Worm (Caenorhabditis elegans) whole organism, L4/young adult: ENCODE data around the gene metr-1.

Experiments
- dao-5 ChIP-seq: sonication (generic microtip); optimal IDR thresholded peaks from 2 replicates; lab custom pipeline; 2016; ENCODE audit warnings: missing genotype, missing genetic modification characterization, moderate library complexity, missing compliant biosample characterization
- him-1 ChIP-seq: sonication (generic microtip); optimal IDR thresholded peaks from 2 replicates; lab custom pipeline; 2016; ENCODE audit warnings: missing genotype, missing genetic modification reagents, missing genetic modification characterization, missing compliant biosample characterization

- no peak for TF ChIP-seq dao-5 (tag; lab: Kevin White, UChicago)
- TF ChIP-seq him-1 (tag; lab: Kevin White, UChicago): no peak
Observed at ce11 chrII:10934786-10935185, 8.4 kb downstream of the metr-1 start, which contains the start of gene R03D7.2.
